Worm (Caenorhabditis elegans) whole organism, L2 larva: ENCODE data around the gene nhr-189.

Source experiments
- aly-2 ChIP-seq: fragments of 150-350 bp; optimal IDR thresholded peaks from 2 replicates; lab custom pipeline; 2014; ENCODE audit warnings: missing biosample characterization, missing genetic modification characterization
- egl-27 ChIP-seq: sonication (generic microtip); optimal IDR thresholded peaks from 3 replicates; lab custom pipeline; 2017; ENCODE audit warnings: missing biosample characterization, missing genetic modification reagents, missing genetic modification characterization
- fos-1 ChIP-seq: fragments of 150-350 bp; optimal IDR thresholded peaks from 2 replicates; lab custom pipeline; 2014; ENCODE audit warnings: missing biosample characterization, missing genetic modification characterization
- mab-5 ChIP-seq: fragments of 150-350 bp; optimal IDR thresholded peaks from 2 replicates; lab custom pipeline; 2014; ENCODE audit warnings: missing biosample characterization, missing genetic modification characterization
- nhr-11 ChIP-seq: fragments of 150-350 bp; optimal IDR thresholded peaks from 2 replicates; lab custom pipeline; 2014; ENCODE audit warnings: missing biosample characterization, missing genetic modification characterization
- nhr-129 ChIP-seq: fragments of 150-350 bp; optimal IDR thresholded peaks from 2 replicates; lab custom pipeline; 2014; ENCODE audit warnings: missing biosample characterization, missing genetic modification characterization
- nhr-23 ChIP-seq: fragments of 150-350 bp; optimal IDR thresholded peaks from 2 replicates; lab custom pipeline; 2014; ENCODE audit warnings: missing biosample characterization, missing genetic modification reagents, missing genetic modification characterization
- nhr-237 ChIP-seq: fragments of 150-350 bp; optimal IDR thresholded peaks from 2 replicates; lab custom pipeline; 2014; ENCODE audit warnings: missing biosample characterization, missing genetic modification characterization
- unc-62 ChIP-seq: fragments of 150-350 bp; optimal IDR thresholded peaks from 2 replicates; lab custom pipeline; 2014; ENCODE audit warnings: missing biosample characterization, missing genetic modification reagents, missing genetic modification characterization
- ztf-4 ChIP-seq: fragments of 150-350 bp; optimal IDR thresholded peaks from 2 replicates; lab custom pipeline; 2014; ENCODE audit warnings: missing biosample characterization, missing genetic modification characterization

DNA sequence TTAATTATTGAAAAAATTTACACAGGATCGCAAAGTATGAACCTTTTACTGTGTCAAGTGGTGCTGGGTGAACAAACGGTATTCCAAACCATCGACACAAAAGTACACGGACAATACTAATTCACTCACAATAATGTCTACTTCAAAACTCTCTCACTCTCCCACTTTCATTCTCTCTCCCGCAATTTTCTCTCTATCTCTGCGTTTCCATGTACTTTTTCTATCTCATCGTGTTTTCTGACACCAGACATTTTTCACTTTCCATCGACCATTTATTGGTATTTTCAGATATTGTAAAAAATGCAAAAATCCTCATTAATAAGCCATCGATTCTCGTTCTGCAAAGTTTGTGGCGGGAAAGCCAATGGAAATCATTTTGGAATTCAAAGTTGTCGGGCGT, 45.8 kb upstream of the nhr-189 start, which contains the start of gene nhr-156:
- no peak for TF ChIP-seq nhr-11
- TF ChIP-seq unc-62 (GFP tag; lab: Kevin White, UChicago): no peak
- TF ChIP-seq nhr-129 (tag; lab: Kevin White, UChicago): peak; percentile 6
- no peak for TF ChIP-seq nhr-23 (tag; lab: Kevin White, UChicago)
- no peak for TF ChIP-seq aly-2 (tag; lab: Kevin White, UChicago)
- TF ChIP-seq fos-1 (tag; lab: Kevin White, UChicago): no peak
- TF ChIP-seq mab-5 (tag; lab: Kevin White, UChicago): no peak
- no peak for TF ChIP-seq ztf-4 (tag; lab: Kevin White, UChicago)
- no peak for TF ChIP-seq egl-27 (tag; lab: Kevin White, UChicago)
- TF ChIP-seq nhr-237 (tag; lab: Kevin White, UChicago): no peak
